Worm (Caenorhabditis elegans): Measurements from ENCODE around the gene Y48A6C.8.

- no peak for TF ChIP-seq ama-1 (optimal IDR thresholded peaks at IDR 0.05)
- no peak for TF ChIP-seq ets-7 (tag; optimal IDR thresholded peaks at IDR 0.05)
- no peak for TF ChIP-seq tbx-11 (GFP tag; IDR thresholded peaks at IDR 0.05)
- TF ChIP-seq hnd-1 (tag; optimal IDR thresholded peaks at IDR 0.05), result no peak
- TF ChIP-seq flt-1 (GFP tag; IDR thresholded peaks at IDR 0.05), result no peak
- no peak for TF ChIP-seq B0310.2 (tag; optimal IDR thresholded peaks at IDR 0.05)
- no peak for TF ChIP-seq pes-1 (GFP tag; IDR thresholded peaks at IDR 0.05)
- no peak for TF ChIP-seq hmbx-1 (tag; optimal IDR thresholded peaks at IDR 0.05)
- no peak for TF ChIP-seq F13C5.2 (tag; optimal IDR thresholded peaks at IDR 0.05)
- no peak for TF ChIP-seq hmg-4 (GFP tag; optimal IDR thresholded peaks at IDR 0.05)
- TF ChIP-seq ceh-13 (GFP tag; optimal IDR thresholded peaks at IDR 0.05), result no peak
- no peak for TF ChIP-seq tbx-37 (GFP tag; conservative IDR thresholded peaks at IDR 0.05)
- no peak for TF ChIP-seq ceh-36 (tag; optimal IDR thresholded peaks at IDR 0.05)
- TF ChIP-seq sea-1 (GFP tag; conservative IDR thresholded peaks at IDR 0.05), result no peak
Measured at ce11 chrIII:11175642-11176217, 48.3 kb upstream of the Y48A6C.8 start.
